Worm (Caenorhabditis elegans) whole organism, L4 larva: ENCODE results near the gene W09C2.8.

ENCODE experiments used
- F26F4.8 ChIP-seq: fragments of 200-800 bp; sonication (Bioruptor generic); conservative IDR thresholded peaks from 2 replicates; pipeline ENCODE4 v1.3.6; 2022; ENCODE audit warnings: missing genetic modification characterization, missing compliant biosample characterization
- T26A8.4 ChIP-seq: fragments of 200-800 bp; sonication (Bioruptor generic); IDR thresholded peaks from 2 replicates; pipeline ENCODE4 v1.3.6; 2022; ENCODE audit warnings: missing genetic modification characterization, missing compliant biosample characterization
- aha-1 ChIP-seq: fragments of 150-350 bp; peaks from one replicate; lab custom pipeline; 2014; ENCODE audit warnings: missing biosample characterization, missing genetic modification characterization
- attf-4 ChIP-seq: sonication (generic microtip); optimal IDR thresholded peaks from 3 replicates; lab custom pipeline; 2017; ENCODE audit warnings: missing biosample characterization, missing genetic modification characterization
- ceh-28 ChIP-seq: fragments of 150-350 bp; optimal IDR thresholded peaks from 2 replicates; lab custom pipeline; 2014; ENCODE audit warnings: missing biosample characterization, missing genetic modification reagents, missing genetic modification characterization
- ceh-44 ChIP-seq: fragments of 200-800 bp; sonication (Bioruptor generic); IDR thresholded peaks from 2 replicates; pipeline ENCODE4 v1.3.6; 2022; ENCODE audit warnings: missing genetic modification reagents, missing genetic modification characterization, missing compliant biosample characterization
- ceh-62 ChIP-seq: sonication (generic microtip); optimal IDR thresholded peaks from 2 replicates; lab custom pipeline; 2017; ENCODE audit warnings: missing biosample characterization, missing genetic modification characterization
- ceh-82 ChIP-seq: sonication (generic microtip); optimal IDR thresholded peaks from 2 replicates; lab custom pipeline; 2017; ENCODE audit warnings: missing biosample characterization, missing genetic modification characterization
- ctbp-1 ChIP-seq: fragments of 200-800 bp; sonication (Bioruptor generic); IDR thresholded peaks from 2 replicates; pipeline ENCODE4 v1.3.6; 2022; ENCODE audit warnings: missing genetic modification reagents, missing genetic modification characterization, missing compliant biosample characterization
- daf-16 ChIP-seq, 3 experiments: sonication (generic microtip); optimal IDR thresholded peaks; 2 replicates each; lab custom pipeline; 2016 to 2017; ENCODE audit warnings: missing genetic modification characterization in 3 of 3, missing genetic modification reagents in 3 of 3, mild to moderate bottlenecking in 2 of 3, missing compliant biosample characterization in 2 of 3, missing biosample characterization in 1 of 3, moderate library complexity in 1 of 3
- dmd-9 ChIP-seq: fragments of 200-800 bp; sonication (Bioruptor generic); IDR thresholded peaks from 2 replicates; pipeline ENCODE4 v1.3.6; 2022; ENCODE audit warnings: missing genetic modification reagents, missing genetic modification characterization, missing compliant biosample characterization
- dpl-1 ChIP-seq: fragments of 150-350 bp; optimal IDR thresholded peaks from 2 replicates; lab custom pipeline; 2014; ENCODE audit warnings: missing biosample characterization, missing genetic modification reagents, missing genetic modification characterization
- dve-1 ChIP-seq: sonication (generic microtip); optimal IDR thresholded peaks from 2 replicates; lab custom pipeline; 2017; ENCODE audit warnings: antibody characterized with exemption, mild to moderate bottlenecking, missing genetic modification characterization, missing compliant biosample characterization; ENCODE audit not compliant: insufficient read depth
- egl-27 ChIP-seq: sonication (generic microtip); optimal IDR thresholded peaks from 3 replicates; lab custom pipeline; 2017; ENCODE audit warnings: missing biosample characterization, missing genetic modification reagents, missing genetic modification characterization
- fos-1 ChIP-seq: fragments of 150-350 bp; optimal IDR thresholded peaks from 2 replicates; lab custom pipeline; 2014; ENCODE audit warnings: missing biosample characterization, missing genetic modification characterization
- gei-8 ChIP-seq: fragments of 200-800 bp; sonication (Bioruptor generic); optimal IDR thresholded peaks from 2 replicates; lab custom pipeline; 2018; ENCODE audit warnings: mild to moderate bottlenecking, missing genetic modification characterization, missing compliant biosample characterization
- hif-1 ChIP-seq, 2 experiments: sonication (generic microtip); optimal IDR thresholded peaks; 2 replicates each; lab custom pipeline; 2016 to 2017; ENCODE audit warnings: missing compliant biosample characterization in 2 of 2, missing genetic modification characterization in 2 of 2, missing genetic modification reagents in 2 of 2, missing genotype in 2 of 2, mild to moderate bottlenecking in 1 of 2
- hlh-11 ChIP-seq: fragments of 200-800 bp; sonication (Bioruptor generic); optimal IDR thresholded peaks from 2 replicates; lab custom pipeline; 2018; ENCODE audit warnings: mild to moderate bottlenecking, missing genetic modification characterization, missing compliant biosample characterization
- lin-1 ChIP-seq: fragments of 200-800 bp; sonication (Bioruptor generic); IDR thresholded peaks from 2 replicates; pipeline ENCODE4 v1.3.6; 2022; ENCODE audit warnings: missing genetic modification reagents, missing genetic modification characterization, missing compliant biosample characterization
- mdl-1 ChIP-seq, 2 experiments: fragments of 150-350 bp in 1 of 2; sonication (generic microtip) in 1 of 2; optimal IDR thresholded peaks; 2 replicates each; lab custom pipeline; 2014 to 2017; ENCODE audit warnings: missing biosample characterization in 2 of 2, missing genetic modification characterization in 2 of 2
- mep-1 ChIP-seq: fragments of 150-350 bp; sonication (generic microtip); optimal IDR thresholded peaks from 3 replicates; lab custom pipeline; 2014; ENCODE audit warnings: missing biosample characterization, missing genetic modification characterization
- mes-2 ChIP-seq: sonication (generic microtip); optimal IDR thresholded peaks from 2 replicates; lab custom pipeline; 2016; ENCODE audit warnings: missing genotype, mild to moderate bottlenecking, missing genetic modification characterization, missing compliant biosample characterization; ENCODE audit not compliant: poor library complexity, severe bottlenecking
- mxl-3 ChIP-seq: fragments of 200-800 bp; sonication (Bioruptor generic); optimal IDR thresholded peaks from 2 replicates; lab custom pipeline; 2018; ENCODE audit warnings: mild to moderate bottlenecking, missing genetic modification characterization, missing compliant biosample characterization
- nhr-10 ChIP-seq: fragments of 150-350 bp; optimal IDR thresholded peaks from 2 replicates; lab custom pipeline; 2014; ENCODE audit warnings: missing biosample characterization, missing genetic modification characterization
- nhr-11 ChIP-seq: fragments of 150-350 bp; optimal IDR thresholded peaks from 2 replicates; lab custom pipeline; 2014; ENCODE audit warnings: missing biosample characterization, missing genetic modification characterization
- nhr-28 ChIP-seq: fragments of 150-350 bp; optimal IDR thresholded peaks from 2 replicates; lab custom pipeline; 2014; ENCODE audit warnings: missing biosample characterization, missing genetic modification characterization
- nhr-48 ChIP-seq: sonication (generic microtip); optimal IDR thresholded peaks from 2 replicates; lab custom pipeline; 2016; ENCODE audit warnings: mild to moderate bottlenecking, missing genetic modification characterization, missing compliant biosample characterization
- nhr-6 ChIP-seq: fragments of 150-350 bp; optimal IDR thresholded peaks from 2 replicates; lab custom pipeline; 2014; ENCODE audit warnings: missing biosample characterization, missing genetic modification characterization
- pqm-1 ChIP-seq: sonication (generic microtip); optimal IDR thresholded peaks from 2 replicates; lab custom pipeline; 2017; ENCODE audit warnings: missing biosample characterization, missing genetic modification characterization
- saeg-2 ChIP-seq: fragments of 200-800 bp; sonication (Bioruptor generic); IDR thresholded peaks from 2 replicates; pipeline ENCODE4 v1.3.6; 2022; ENCODE audit warnings: missing genetic modification reagents, missing genetic modification characterization, missing compliant biosample characterization
- set-16 ChIP-seq: fragments of 200-800 bp; sonication (Bioruptor generic); IDR thresholded peaks from 2 replicates; pipeline ENCODE4 v1.3.6; 2022; ENCODE audit warnings: missing genetic modification reagents, missing genetic modification characterization, missing compliant biosample characterization
- unc-62 ChIP-seq, 3 experiments: fragments of 150-350 bp in 1 of 3; sonication (generic microtip); optimal IDR thresholded peaks in 2 of 3; peaks in 1 of 3; 1 replicate in 1 of 3; 2 replicates in 2 of 3; lab custom pipeline; 2014 to 2017; ENCODE audit warnings: missing biosample characterization in 3 of 3, missing genetic modification characterization in 3 of 3, missing genetic modification reagents in 3 of 3, missing genotype in 1 of 3
- zag-1 ChIP-seq: fragments of 150-350 bp; optimal IDR thresholded peaks from 2 replicates; lab custom pipeline; 2014; ENCODE audit warnings: missing biosample characterization, missing genetic modification characterization
- zfp-3 ChIP-seq: fragments of 200-800 bp; sonication (Bioruptor generic); conservative IDR thresholded peaks from 2 replicates; pipeline ENCODE4 v1.3.6; 2022; ENCODE audit warnings: missing genetic modification reagents, missing genetic modification characterization, missing compliant biosample characterization
- zip-2 ChIP-seq: fragments of 150-350 bp; optimal IDR thresholded peaks from 2 replicates; lab custom pipeline; 2014; ENCODE audit warnings: missing biosample characterization, missing genetic modification characterization
- ztf-11 ChIP-seq: fragments of 150-350 bp; optimal IDR thresholded peaks from 2 replicates; lab custom pipeline; 2014; ENCODE audit warnings: missing biosample characterization, missing genetic modification characterization

Gene W09C2.8

DNA sequence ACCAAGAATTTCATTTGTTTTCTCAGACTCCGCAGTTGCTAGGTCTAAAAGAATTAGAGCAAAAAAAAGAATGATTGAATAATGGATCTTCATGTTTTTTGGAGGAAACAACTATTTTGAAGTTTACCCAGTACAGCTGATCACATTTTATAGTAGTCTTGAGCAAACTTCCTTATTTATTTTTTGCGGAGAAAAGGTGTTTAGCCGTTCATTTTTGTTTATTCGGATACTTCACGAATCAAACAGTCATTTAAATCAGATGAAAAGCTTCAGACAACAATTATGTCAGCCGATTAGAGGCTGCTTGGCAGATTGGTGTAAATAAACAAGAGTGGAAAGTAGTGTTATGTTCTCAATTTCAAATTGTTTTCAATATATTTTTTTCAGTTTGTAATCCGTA lies at the start of gene W09C2.8:
TSS of gene W09C2.8 (minus strand) at position 101 of the 400 bp plus-strand sequence.
- TF ChIP-seq mes-2: no peak
- no peak for TF ChIP-seq dpl-1 (GFP tag; lab: Kevin White, UChicago)
- no peak for TF ChIP-seq hif-1 (tag; optimal IDR thresholded peaks at IDR 0.05; lab: Kevin White, UChicago)
- TF ChIP-seq fos-1 (tag; lab: Kevin White, UChicago): no peak
- TF ChIP-seq ceh-28 (tag; lab: Kevin White, UChicago): no peak
- no peak for TF ChIP-seq nhr-11 (tag; lab: Kevin White, UChicago)
- no peak for TF ChIP-seq ceh-82 (tag; lab: Kevin White, UChicago)
- TF ChIP-seq F26F4.8 (GFP tag; lab: Robert Waterston, UW): no peak
- no peak for TF ChIP-seq zip-2 (tag; lab: Kevin White, UChicago)
- no peak for TF ChIP-seq egl-27 (tag; lab: Kevin White, UChicago)
- no peak for TF ChIP-seq nhr-48 (tag; lab: Kevin White, UChicago)
- TF ChIP-seq ceh-44 (GFP tag; lab: Robert Waterston, UW): no peak
- no peak for TF ChIP-seq nhr-6 (tag; lab: Kevin White, UChicago)
- no peak for TF ChIP-seq ceh-62 (tag; lab: Kevin White, UChicago)
- TF ChIP-seq aha-1 (tag; lab: Kevin White, UChicago): no peak
- TF ChIP-seq set-16: no peak
- no peak for TF ChIP-seq nhr-10
- TF ChIP-seq gei-8 (GFP tag; lab: Kevin White, UChicago): no peak

DNA sequence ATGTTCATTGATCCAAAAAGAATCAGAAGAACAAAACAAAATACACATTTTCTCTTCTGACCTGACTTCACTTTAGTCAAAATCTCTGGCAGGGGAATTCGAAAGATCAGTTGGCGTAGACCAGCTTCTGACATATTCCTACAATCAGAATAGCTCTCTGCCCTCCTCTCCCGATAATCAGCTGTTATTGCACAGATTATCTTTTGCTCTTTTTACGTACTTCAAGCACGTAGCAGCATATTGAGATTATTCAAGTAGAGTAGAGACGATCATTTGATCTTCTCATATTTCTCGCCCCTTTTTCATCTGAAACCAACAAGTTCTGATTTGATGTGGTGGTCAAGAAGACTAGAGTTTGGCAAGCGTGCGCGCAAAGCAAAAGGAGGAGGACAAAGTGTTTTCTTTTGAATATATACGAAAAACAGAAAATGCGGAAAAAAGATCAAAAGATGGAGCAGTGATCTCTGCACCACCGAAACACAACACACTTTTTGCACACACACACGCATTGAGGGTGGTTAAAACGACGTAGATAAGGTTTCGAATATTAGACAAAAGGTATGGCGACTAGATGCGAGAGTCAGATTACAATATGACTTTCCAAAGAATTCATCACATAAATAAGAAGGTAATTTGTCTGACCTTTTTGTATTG lies 49.6 kb upstream of the W09C2.8 start:
- TF ChIP-seq dve-1 (tag; lab: Kevin White, UChicago) (peak; percentile 56), nhr-10 (peak; percentile 3), nhr-28 (tag; lab: Kevin White, UChicago) (peak; percentile 4), aha-1 (tag; lab: Kevin White, UChicago) (peak; percentile 77), T26A8.4 (GFP tag; lab: Robert Waterston, UW) (no peak), ztf-11 (tag; lab: Kevin White, UChicago) (no peak), mes-2 (peak; percentile 7), ctbp-1 (GFP tag; lab: Robert Waterston, UW) (0 out of 2 replicates have a peak, but pooled peaks have one; percentile 53), daf-16 (GFP tag; optimal IDR thresholded peaks at IDR 0.05; lab: Kevin White, UChicago) (no peak), daf-16 (tag; optimal IDR thresholded peaks at IDR 0.05; lab: Kevin White, UChicago) (peak; percentile 61), mdl-1 (tag; optimal IDR thresholded peaks at IDR 0.05; lab: Kevin White, UChicago) (peak in 1 of 2 experiments; percentile 22), dmd-9 (GFP tag; lab: Robert Waterston, UW) (0 out of 2 replicates have a peak, but pooled peaks have one; percentile 9), lin-1 (no peak), hlh-11 (peak; percentile 27), zfp-3 (GFP tag; lab: Robert Waterston, UW) (0 out of 2 replicates have a peak, but pooled peaks have one; percentile 16), unc-62 (GFP tag; optimal IDR thresholded peaks at IDR 0.05 in 1 of 2; lab: Kevin White, UChicago) (peak in 1 of 2 experiments; percentile 94), unc-62 (tag; optimal IDR thresholded peaks at IDR 0.05; lab: Kevin White, UChicago) (no peak), mxl-3 (GFP tag; lab: Kevin White, UChicago) (peak; percentile 1), mep-1 (tag; lab: Kevin White, UChicago) (peak; percentile 2), attf-4 (tag; lab: Kevin White, UChicago) (no peak), pqm-1 (peak; percentile 25)
- TF ChIP-seq, all 104 proteins: peak for 15

DNA sequence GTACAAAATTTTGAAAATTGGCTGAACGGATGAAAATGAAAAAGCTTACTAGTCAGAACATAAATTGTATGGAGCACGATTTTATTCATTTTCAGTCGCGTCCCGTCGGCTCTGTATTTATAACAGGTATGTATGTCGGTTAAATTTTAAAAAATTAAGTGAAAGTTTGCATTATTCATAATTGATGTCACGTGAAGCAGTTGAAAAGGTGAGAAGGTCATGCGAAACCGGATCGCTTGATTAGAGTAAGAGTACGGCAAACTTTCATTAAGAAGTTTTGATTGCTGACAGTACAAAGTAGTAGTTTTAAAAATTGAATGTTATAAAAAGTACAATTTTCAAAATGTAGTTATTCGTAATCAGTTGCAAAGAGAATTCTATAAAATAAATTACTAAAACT lies 49.0 kb upstream of the W09C2.8 start:
- TF ChIP-seq unc-62 (GFP tag; optimal IDR thresholded peaks at IDR 0.05 in 1 of 2; lab: Kevin White, UChicago) (peak in 1 of 2 experiments; percentile 84), unc-62 (tag; optimal IDR thresholded peaks at IDR 0.05; lab: Kevin White, UChicago) (no peak), saeg-2 (GFP tag; lab: Robert Waterston, UW) (no peak), zag-1 (no peak)
